Worm (Caenorhabditis elegans) whole organism, midembryonic: ENCODE results near the gene nhr-21.

ENCODE experiments used
- cog-1 ChIP-seq: sonication (generic microtip); optimal IDR thresholded peaks from 2 replicates; lab custom pipeline; 2016; ENCODE audit warnings: missing genetic modification characterization, missing compliant biosample characterization
- klf-2 ChIP-seq: fragments of 200-800 bp; sonication (Bioruptor generic); conservative IDR thresholded peaks from 2 replicates; pipeline ENCODE4 v1.3.6; 2022; ENCODE audit warnings: missing genetic modification reagents, missing genetic modification characterization, missing compliant biosample characterization
- ref-1 ChIP-seq: fragments of 200-800 bp; sonication (Bioruptor generic); conservative IDR thresholded peaks from 2 replicates; pipeline ENCODE4 v1.3.6; 2022; ENCODE audit warnings: missing genetic modification reagents, missing genetic modification characterization, missing compliant biosample characterization
- tab-1 ChIP-seq: fragments of 200-800 bp; sonication (Bioruptor generic); IDR thresholded peaks from 2 replicates; pipeline ENCODE4 v1.3.6; 2022; ENCODE audit warnings: missing genetic modification characterization, missing compliant biosample characterization
- ztf-23 ChIP-seq: fragments of 200-800 bp; sonication (Bioruptor generic); IDR thresholded peaks from 2 replicates; pipeline ENCODE4 v1.3.6; 2022; ENCODE audit warnings: missing genetic modification reagents, missing genetic modification characterization, missing compliant biosample characterization
- ztf-29 ChIP-seq: fragments of 200-800 bp; sonication (Bioruptor generic); IDR thresholded peaks from 2 replicates; pipeline ENCODE4 v1.3.6; 2022; ENCODE audit warnings: missing genetic modification reagents, missing genetic modification characterization, missing compliant biosample characterization

DNA sequence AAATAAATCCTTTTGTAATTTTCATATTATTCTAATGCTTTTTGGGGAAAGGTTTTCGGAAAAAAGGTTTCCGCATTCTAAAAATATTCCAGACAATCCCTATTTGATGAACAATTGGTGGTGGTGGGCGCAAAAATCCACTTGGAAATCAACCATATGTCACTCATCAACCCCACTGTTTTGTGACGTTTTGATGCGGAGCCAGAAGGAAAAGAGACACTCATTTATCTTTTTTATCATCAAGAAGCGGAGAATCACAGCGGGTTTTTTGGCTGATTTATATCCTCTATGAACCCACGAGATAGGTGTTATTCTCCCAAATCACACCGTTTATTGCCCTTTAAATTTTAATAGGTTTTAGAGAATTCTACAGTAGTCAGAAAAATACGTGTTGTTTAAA lies 18.1 kb downstream of the nhr-21 start:
- TF ChIP-seq cog-1 (tag; lab: Kevin White, UChicago) (no peak), ztf-29 (no peak), ztf-23 (GFP tag; lab: Robert Waterston, UW) (no peak), tab-1 (GFP tag; lab: Robert Waterston, UW) (no peak), klf-2 (GFP tag; lab: Robert Waterston, UW) (no peak), ref-1 (GFP tag; lab: Robert Waterston, UW) (no peak)
